Worm (Caenorhabditis elegans): ENCODE measurements around the gene C26D10.6.

ce11 chrII:8344803-8345202, 9.7 kb downstream of the C26D10.6 start:
- TF ChIP-seq attf-6 (GFP tag; IDR thresholded peaks at IDR 0.05) (no peak), T26A5.8 (tag; optimal IDR thresholded peaks at IDR 0.05) (no peak), nhr-120 (GFP tag; IDR thresholded peaks at IDR 0.05) (no peak), dpl-1 (GFP tag; optimal IDR thresholded peaks at IDR 0.05) (no peak), pha-4 (tag; optimal IDR thresholded peaks at IDR 0.05) (no peak), attf-5 (GFP tag; optimal IDR thresholded peaks at IDR 0.05) (no peak), mel-28 (tag; optimal IDR thresholded peaks at IDR 0.05; ENCODE audit: borderline replicate concordance) (no peak), unc-62 (GFP tag; optimal IDR thresholded peaks at IDR 0.05) (no peak)
